Worm (Caenorhabditis elegans): ENCODE data around the gene dmsr-1.
"Not testable (repeated sequence)": the region's sequence is repeated elsewhere in the genome, so short reads cannot be mapped to it uniquely, and the experiment has no call there.

Gene dmsr-1

ce11 chrV:11438464-11438863, at the start of gene dmsr-1:
Gene dmsr-1 (plus strand): TSS chrV:11438764.
- TF ChIP-seq klf-2 (GFP tag; conservative IDR thresholded peaks at IDR 0.05) (no peak), T22C8.4 (GFP tag; IDR thresholded peaks at IDR 0.05) (no peak), med-1 (GFP tag; optimal IDR thresholded peaks at IDR 0.05; ENCODE audit: insufficient read depth) (no peak), ztf-29 (GFP tag; IDR thresholded peaks at IDR 0.05) (no peak), cog-1 (tag; optimal IDR thresholded peaks at IDR 0.05) (no peak), ztf-23 (GFP tag; IDR thresholded peaks at IDR 0.05) (no peak), ref-1 (GFP tag; conservative IDR thresholded peaks at IDR 0.05) (no peak), flt-1 (GFP tag; IDR thresholded peaks at IDR 0.05) (no peak), tab-1 (GFP tag; IDR thresholded peaks at IDR 0.05) (no peak)

ce11 chrV:11389776-11390175, 48.8 kb upstream of the dmsr-1 start, which contains the start of gene col-155:
Gene col-155 (minus strand): TSS chrV:11389876.
- TF ChIP-seq klf-2 (GFP tag; conservative IDR thresholded peaks at IDR 0.05) (no peak), T22C8.4 (GFP tag; IDR thresholded peaks at IDR 0.05) (no peak), ztf-23 (GFP tag; IDR thresholded peaks at IDR 0.05) (no peak), med-1 (GFP tag; optimal IDR thresholded peaks at IDR 0.05; ENCODE audit: insufficient read depth) (no peak), ref-1 (GFP tag; conservative IDR thresholded peaks at IDR 0.05) (no peak), tab-1 (GFP tag; IDR thresholded peaks at IDR 0.05) (no peak), cog-1 (tag; optimal IDR thresholded peaks at IDR 0.05) (no peak), flt-1 (GFP tag; IDR thresholded peaks at IDR 0.05) (no peak)

- no peak for TF ChIP-seq ztf-23 (GFP tag; IDR thresholded peaks at IDR 0.05)
- TF ChIP-seq cog-1 (tag; optimal IDR thresholded peaks at IDR 0.05): no peak
- no peak for TF ChIP-seq med-1 (GFP tag; optimal IDR thresholded peaks at IDR 0.05; ENCODE audit: insufficient read depth)
- TF ChIP-seq T22C8.4 (GFP tag; IDR thresholded peaks at IDR 0.05): no peak
- no peak for TF ChIP-seq klf-2 (GFP tag; conservative IDR thresholded peaks at IDR 0.05)
- no peak for TF ChIP-seq ref-1 (GFP tag; conservative IDR thresholded peaks at IDR 0.05)
- no peak for TF ChIP-seq flt-1 (GFP tag; IDR thresholded peaks at IDR 0.05)
- no peak for TF ChIP-seq tab-1 (GFP tag; IDR thresholded peaks at IDR 0.05)
- no peak for TF ChIP-seq ztf-29 (GFP tag; IDR thresholded peaks at IDR 0.05)
Observed at ce11 chrV:11390394-11390793, 48.2 kb upstream of the dmsr-1 start, which contains the start of the genes K03B8.11 and K03B8.14. Gene K03B8.11 (minus strand): TSS chrV:11390494. Gene K03B8.14 (plus strand): TSS chrV:11390503.

- TF ChIP-seq klf-2 (GFP tag; conservative IDR thresholded peaks at IDR 0.05): no peak
- TF ChIP-seq ztf-23 (GFP tag; IDR thresholded peaks at IDR 0.05): no peak
- no peak for TF ChIP-seq cog-1 (tag; optimal IDR thresholded peaks at IDR 0.05)
- TF ChIP-seq med-1 (GFP tag; optimal IDR thresholded peaks at IDR 0.05; ENCODE audit: insufficient read depth): no peak
- no peak for TF ChIP-seq flt-1 (GFP tag; IDR thresholded peaks at IDR 0.05)
- TF ChIP-seq ztf-29 (GFP tag; IDR thresholded peaks at IDR 0.05): no peak
- no peak for TF ChIP-seq tab-1 (GFP tag; IDR thresholded peaks at IDR 0.05)
- TF ChIP-seq ref-1 (GFP tag; conservative IDR thresholded peaks at IDR 0.05): no peak
- no peak for TF ChIP-seq T22C8.4 (GFP tag; IDR thresholded peaks at IDR 0.05)
Observed at ce11 chrV:11392020-11392419, 46.5 kb upstream of the dmsr-1 start, which contains the start of gene nas-16. Gene nas-16 (plus strand): TSS chrV:11392320.

- not testable (repeated sequence) for TF ChIP-seq med-1 (GFP tag; optimal IDR thresholded peaks at IDR 0.05; ENCODE audit: insufficient read depth); tab-1 (GFP tag; IDR thresholded peaks at IDR 0.05); ztf-23 (GFP tag; IDR thresholded peaks at IDR 0.05)
Observed at ce11 chrV:11395024-11395423, 43.5 kb upstream of the dmsr-1 start, which contains the start of gene K03B8.4. Gene K03B8.4 (minus strand): TSS chrV:11395124.

- TF ChIP-seq ref-1 (GFP tag; conservative IDR thresholded peaks at IDR 0.05); ztf-23 (GFP tag; IDR thresholded peaks at IDR 0.05); T22C8.4 (GFP tag; IDR thresholded peaks at IDR 0.05): not testable (repeated sequence)
Observed at ce11 chrV:11396134-11396533, 42.4 kb upstream of the dmsr-1 start, which contains the start of gene nas-18. Gene nas-18 (plus strand): TSS chrV:11396434.

ce11 chrV:11398616-11399015, 39.9 kb upstream of the dmsr-1 start, which contains the start of gene nas-17:
Gene nas-17 (plus strand): TSS chrV:11398916.
- TF ChIP-seq tab-1 (GFP tag; IDR thresholded peaks at IDR 0.05): no peak
- TF ChIP-seq med-1 (GFP tag; optimal IDR thresholded peaks at IDR 0.05; ENCODE audit: insufficient read depth): no peak

- TF ChIP-seq klf-2 (GFP tag; conservative IDR thresholded peaks at IDR 0.05) (no peak), T22C8.4 (GFP tag; IDR thresholded peaks at IDR 0.05) (no peak), cog-1 (tag; optimal IDR thresholded peaks at IDR 0.05) (no peak), ref-1 (GFP tag; conservative IDR thresholded peaks at IDR 0.05) (no peak), ztf-23 (GFP tag; IDR thresholded peaks at IDR 0.05) (no peak), ztf-29 (GFP tag; IDR thresholded peaks at IDR 0.05) (no peak), tab-1 (GFP tag; IDR thresholded peaks at IDR 0.05) (no peak), med-1 (GFP tag; optimal IDR thresholded peaks at IDR 0.05; ENCODE audit: insufficient read depth) (no peak), flt-1 (GFP tag; IDR thresholded peaks at IDR 0.05) (no peak)
Observed at ce11 chrV:11402610-11403009, 36.0 kb upstream of the dmsr-1 start, which contains the start of gene nas-19. Gene nas-19 (minus strand): TSS chrV:11402710.

- TF ChIP-seq tab-1 (GFP tag; IDR thresholded peaks at IDR 0.05) (no peak), T22C8.4 (GFP tag; IDR thresholded peaks at IDR 0.05) (no peak), cog-1 (tag; optimal IDR thresholded peaks at IDR 0.05) (no peak), flt-1 (GFP tag; IDR thresholded peaks at IDR 0.05) (no peak), med-1 (GFP tag; optimal IDR thresholded peaks at IDR 0.05; ENCODE audit: insufficient read depth) (no peak), ref-1 (GFP tag; conservative IDR thresholded peaks at IDR 0.05) (no peak), ztf-29 (GFP tag; IDR thresholded peaks at IDR 0.05) (no peak), ztf-23 (GFP tag; IDR thresholded peaks at IDR 0.05) (no peak), klf-2 (GFP tag; conservative IDR thresholded peaks at IDR 0.05) (no peak)
Observed at ce11 chrV:11403059-11403458, 35.5 kb upstream of the dmsr-1 start.

ce11 chrV:11403702-11404101, 34.9 kb upstream of the dmsr-1 start:
- TF ChIP-seq ztf-29 (GFP tag; IDR thresholded peaks at IDR 0.05): no peak
- TF ChIP-seq klf-2 (GFP tag; conservative IDR thresholded peaks at IDR 0.05): no peak
- no peak for TF ChIP-seq cog-1 (tag; optimal IDR thresholded peaks at IDR 0.05)
- TF ChIP-seq flt-1 (GFP tag; IDR thresholded peaks at IDR 0.05): no peak
- TF ChIP-seq T22C8.4 (GFP tag; IDR thresholded peaks at IDR 0.05): no peak
- no peak for TF ChIP-seq tab-1 (GFP tag; IDR thresholded peaks at IDR 0.05)
